Worm (Caenorhabditis elegans): ENCODE measurements around the gene srg-37.

srg-37 gene

ce11 chrX:14241531-14241930, 6.7 kb upstream of the srg-37 start:
- TF ChIP-seq tbx-2 (tag; optimal IDR thresholded peaks at IDR 0.05), result no peak
- TF ChIP-seq K09A11.1 (tag; optimal IDR thresholded peaks at IDR 0.05; ENCODE audit: insufficient read depth), result no peak
- no peak for TF ChIP-seq ceh-19 (GFP tag; optimal IDR thresholded peaks at IDR 0.05)
- TF ChIP-seq ceh-2 (tag; optimal IDR thresholded peaks at IDR 0.05), result no peak
- no peak for TF ChIP-seq F13H6.1 (tag; optimal IDR thresholded peaks at IDR 0.05)
- no peak for TF ChIP-seq dmd-4 (tag; optimal IDR thresholded peaks at IDR 0.05; ENCODE audit: borderline replicate concordance)
- no peak for TF ChIP-seq hlh-8 (tag; optimal IDR thresholded peaks at IDR 0.05)
- TF ChIP-seq T23F11.4 (GFP tag; optimal IDR thresholded peaks at IDR 0.05), result no peak
- no peak for TF ChIP-seq syd-9 (tag; optimal IDR thresholded peaks at IDR 0.05)

- no peak for TF ChIP-seq hlh-6 (tag; optimal IDR thresholded peaks at IDR 0.05)
- TF ChIP-seq unc-42 (tag; optimal IDR thresholded peaks at IDR 0.05), result no peak
- no peak for TF ChIP-seq ceh-2 (tag; optimal IDR thresholded peaks at IDR 0.05)
- no peak for TF ChIP-seq dmd-4 (tag; optimal IDR thresholded peaks at IDR 0.05; ENCODE audit: borderline replicate concordance)
- no peak for TF ChIP-seq rnt-1 (tag; optimal IDR thresholded peaks at IDR 0.05)
- TF ChIP-seq pag-3 (tag; optimal IDR thresholded peaks at IDR 0.05; ENCODE audit: borderline replicate concordance), result no peak
- no peak for TF ChIP-seq T23F11.4 (GFP tag; optimal IDR thresholded peaks at IDR 0.05)
- no peak for TF ChIP-seq C08G9.2 (tag; optimal IDR thresholded peaks at IDR 0.05)
- TF ChIP-seq lim-6 (tag; optimal IDR thresholded peaks at IDR 0.05), result no peak
- TF ChIP-seq pha-2 (tag; optimal IDR thresholded peaks at IDR 0.05), result no peak
- TF ChIP-seq hlh-8 (tag; optimal IDR thresholded peaks at IDR 0.05), result no peak
These were observed 5.4 kb upstream of the srg-37 start for ce11 chrX:14240205-14240604.

- TF ChIP-seq nfya-1 (tag; optimal IDR thresholded peaks at IDR 0.05), result peak; percentile 21
- peak; percentile 73 for TF ChIP-seq ceh-48 (tag; optimal IDR thresholded peaks at IDR 0.05)
- TF ChIP-seq ceh-31 (tag; optimal IDR thresholded peaks at IDR 0.05), result peak; percentile 37
- TF ChIP-seq T23F11.4 (GFP tag; optimal IDR thresholded peaks at IDR 0.05), result no peak
- TF ChIP-seq ceh-22 (tag; optimal IDR thresholded peaks at IDR 0.05), result no peak
- no peak for TF ChIP-seq ceh-45 (GFP tag; IDR thresholded peaks at IDR 0.05)
- peak; percentile 18 for TF ChIP-seq ref-2 (tag; optimal IDR thresholded peaks at IDR 0.05)
These were observed 3.5 kb upstream of the srg-37 start, which contains the start of gene K04C1.2 for ce11 chrX:14238291-14238758. TSS of gene K04C1.2 (plus strand) at chrX:14238708.

- no peak for TF ChIP-seq eyg-1 (tag; optimal IDR thresholded peaks at IDR 0.05)
- TF ChIP-seq K02D7.2 (tag; optimal IDR thresholded peaks at IDR 0.05), result no peak
- TF ChIP-seq unc-42 (tag; optimal IDR thresholded peaks at IDR 0.05), result no peak
- TF ChIP-seq pax-1 (tag; optimal IDR thresholded peaks at IDR 0.05), result no peak
- no peak for TF ChIP-seq hlh-30 (tag; optimal IDR thresholded peaks at IDR 0.05; ENCODE audit: insufficient read depth)
- TF ChIP-seq F13H6.1 (tag; optimal IDR thresholded peaks at IDR 0.05), result no peak
- no peak for TF ChIP-seq sox-2 (GFP tag; IDR thresholded peaks at IDR 0.05)
- no peak for TF ChIP-seq unc-3 (GFP tag; conservative IDR thresholded peaks at IDR 0.05)
- TF ChIP-seq unc-3 (tag; optimal IDR thresholded peaks at IDR 0.05), result no peak
- no peak for TF ChIP-seq rnt-1 (tag; optimal IDR thresholded peaks at IDR 0.05)
- TF ChIP-seq dve-1 (tag; optimal IDR thresholded peaks at IDR 0.05), result no peak
- TF ChIP-seq pat-9 (tag; optimal IDR thresholded peaks at IDR 0.05), result no peak
- no peak for TF ChIP-seq zip-5 (tag; optimal IDR thresholded peaks at IDR 0.05)
- TF ChIP-seq ama-1 (optimal IDR thresholded peaks at IDR 0.05), result no peak
- no peak for TF ChIP-seq ceh-6 (GFP tag; optimal IDR thresholded peaks at IDR 0.05)
These were observed 1.4 kb upstream of the srg-37 start for ce11 chrX:14236121-14236824.

ce11 chrX:14234366-14234765, 466 bp downstream of the srg-37 start, which contains the start of gene srg-36:
TSS of gene srg-36 (minus strand) at chrX:14234466.
- TF ChIP-seq elt-4 (tag; optimal IDR thresholded peaks at IDR 0.05) (no peak), elt-2 (tag; optimal IDR thresholded peaks at IDR 0.05) (no peak), ama-1 (optimal IDR thresholded peaks at IDR 0.05) (no peak), ceh-34 (tag; optimal IDR thresholded peaks at IDR 0.05) (no peak), dve-1 (tag; optimal IDR thresholded peaks at IDR 0.05) (no peak), hlh-15 (tag; optimal IDR thresholded peaks at IDR 0.05) (no peak), rnt-1 (tag; optimal IDR thresholded peaks at IDR 0.05) (no peak), hlh-6 (tag; optimal IDR thresholded peaks at IDR 0.05) (no peak), unc-42 (tag; optimal IDR thresholded peaks at IDR 0.05) (no peak), ceh-31 (tag; optimal IDR thresholded peaks at IDR 0.05) (no peak), ttx-3 (tag; optimal IDR thresholded peaks at IDR 0.05) (no peak), pros-1 (tag; optimal IDR thresholded peaks at IDR 0.05) (no peak), pha-2 (tag; optimal IDR thresholded peaks at IDR 0.05) (no peak), ceh-30 (tag; optimal IDR thresholded peaks at IDR 0.05) (no peak), ref-2 (tag; optimal IDR thresholded peaks at IDR 0.05) (no peak), ceh-6 (GFP tag; optimal IDR thresholded peaks at IDR 0.05) (no peak)
